Fruit fly (Drosophila melanogaster) whole organism, embryonic: ENCODE measurements around the gene Rh4.

Experiments
- CG10147 ChIP-seq: fragments of 200-800 bp; sonication (Bioruptor generic); optimal IDR thresholded peaks from 2 replicates; lab custom pipeline; 2019; ENCODE audit warnings: missing biosample characterization, mild to moderate bottlenecking, missing genetic modification characterization, moderate library complexity
- CG10274 ChIP-seq: fragments of 200-800 bp; sonication (Bioruptor generic); optimal IDR thresholded peaks from 3 replicates; lab custom pipeline; 2017; ENCODE audit warnings: missing biosample characterization, mild to moderate bottlenecking, missing genetic modification characterization
- CG12391 ChIP-seq: fragments of 200-800 bp; sonication (Bioruptor generic); optimal IDR thresholded peaks from 3 replicates; lab custom pipeline; 2018; ENCODE audit warnings: missing biosample characterization, mild to moderate bottlenecking, missing genetic modification characterization, moderate library complexity
- CG12769 ChIP-seq: fragments of 200-800 bp; sonication (Bioruptor generic); optimal IDR thresholded peaks from 2 replicates; lab custom pipeline; 2019; ENCODE audit warnings: missing biosample characterization, mild to moderate bottlenecking, missing genetic modification characterization, moderate library complexity
- CG13424 ChIP-seq: fragments of 200-800 bp; sonication (Bioruptor generic); optimal IDR thresholded peaks from 2 replicates; lab custom pipeline; 2019; ENCODE audit warnings: missing biosample characterization, mild to moderate bottlenecking, missing genetic modification characterization, moderate library complexity
- CG13894 ChIP-seq: fragments of 200-800 bp; sonication (Bioruptor generic); optimal IDR thresholded peaks from 3 replicates; lab custom pipeline; 2018; ENCODE audit warnings: missing biosample characterization, mild to moderate bottlenecking, missing genetic modification characterization, moderate library complexity
- CG15011 ChIP-seq: fragments of 200-800 bp; sonication (Bioruptor generic); optimal IDR thresholded peaks from 3 replicates; lab custom pipeline; 2018; ENCODE audit warnings: missing biosample characterization, mild to moderate bottlenecking, missing genetic modification characterization
- CG1602 ChIP-seq: fragments of 200-800 bp; sonication (Bioruptor generic); optimal IDR thresholded peaks from 3 replicates; lab custom pipeline; 2016; ENCODE audit warnings: missing biosample characterization, missing genetic modification characterization
- CG16863 ChIP-seq: fragments of 200-800 bp; sonication (Bioruptor generic); optimal IDR thresholded peaks from 3 replicates; lab custom pipeline; 2016; ENCODE audit warnings: missing biosample characterization, missing genetic modification characterization
- CG17328 ChIP-seq: fragments of 200-800 bp; sonication (Bioruptor generic); IDR thresholded peaks from 2 replicates; pipeline ENCODE4 v1.3.6; 2022; ENCODE audit warnings: missing biosample characterization, missing genetic modification characterization
- CG18764 ChIP-seq: fragments of 200-800 bp; sonication (Bioruptor generic); optimal IDR thresholded peaks from 3 replicates; lab custom pipeline; 2016; ENCODE audit warnings: missing biosample characterization, missing genetic modification characterization
- CG2678 ChIP-seq: fragments of 200-800 bp; sonication (Bioruptor generic); optimal IDR thresholded peaks from 3 replicates; lab custom pipeline; 2019; ENCODE audit warnings: missing biosample characterization, mild to moderate bottlenecking, missing genetic modification characterization, moderate library complexity
- CG2712 ChIP-seq: fragments of 200-800 bp; optimal IDR thresholded peaks from 3 replicates; lab custom pipeline; 2019; ENCODE audit warnings: missing biosample characterization, mild to moderate bottlenecking, missing genetic modification characterization, moderate library complexity
- CG4424 ChIP-seq: fragments of 200-800 bp; sonication (Bioruptor generic); optimal IDR thresholded peaks from 3 replicates; lab custom pipeline; 2016; ENCODE audit warnings: missing biosample characterization, missing genetic modification characterization
- CG6765 ChIP-seq: fragments of 200-800 bp; sonication (Bioruptor generic); optimal IDR thresholded peaks from 3 replicates; lab custom pipeline; 2017; ENCODE audit warnings: missing biosample characterization, mild to moderate bottlenecking, missing genetic modification characterization
- CG8290 ChIP-seq, 3 experiments: fragments of 200-800 bp; sonication (Bioruptor generic); optimal IDR thresholded peaks; 2 replicates each; lab custom pipeline; 2016 to 2019; ENCODE audit warnings: missing biosample characterization in 3 of 3, missing genetic modification characterization in 3 of 3, mild to moderate bottlenecking in 2 of 3, moderate library complexity in 1 of 3
- CG9817 ChIP-seq: fragments of 200-800 bp; sonication (Bioruptor generic); optimal IDR thresholded peaks from 2 replicates; lab custom pipeline; 2018; ENCODE audit warnings: missing biosample characterization, mild to moderate bottlenecking, missing genetic modification characterization, moderate library complexity
- CHES-1-like ChIP-seq: fragments of 200-800 bp; sonication (Bioruptor generic); optimal IDR thresholded peaks from 2 replicates; lab custom pipeline; 2016; ENCODE audit warnings: missing biosample characterization, missing genetic modification characterization
- Dp ChIP-seq: fragments of 200-800 bp; sonication (Bioruptor generic); optimal IDR thresholded peaks from 2 replicates; lab custom pipeline; 2018; ENCODE audit warnings: missing biosample characterization, mild to moderate bottlenecking, missing genetic modification characterization, moderate library complexity
- Ets65A ChIP-seq: fragments of 200-800 bp; sonication (Bioruptor generic); peaks from one replicate; lab custom pipeline; 2016; ENCODE audit warnings: missing biosample characterization, missing genetic modification characterization
- H15 ChIP-seq: fragments of 200-800 bp; sonication (Bioruptor generic); IDR thresholded peaks from 3 replicates; pipeline ENCODE4 v1.3.6; 2022; ENCODE audit warnings: missing biosample characterization, missing genetic modification characterization
- HLHmδ ChIP-seq: fragments of 200-800 bp; sonication (Bioruptor generic); optimal IDR thresholded peaks from 2 replicates; lab custom pipeline; 2018; ENCODE audit warnings: missing biosample characterization, mild to moderate bottlenecking, missing genetic modification characterization, moderate library complexity
- Lhr ChIP-seq: fragments of 200-800 bp; sonication (Bioruptor generic); optimal IDR thresholded peaks from 3 replicates; lab custom pipeline; 2017; ENCODE audit warnings: mild to moderate bottlenecking, missing biosample characterization, missing genetic modification reagents, missing genetic modification characterization
- Lim3 ChIP-seq: fragments of 200-800 bp; sonication (Bioruptor generic); IDR thresholded peaks from 2 replicates; pipeline ENCODE4 v1.3.6; 2022; ENCODE audit warnings: missing biosample characterization, missing genetic modification characterization
- Sox100B ChIP-seq: fragments of 200-800 bp; sonication (Bioruptor generic); optimal IDR thresholded peaks from 3 replicates; lab custom pipeline; 2018; ENCODE audit warnings: missing biosample characterization, mild to moderate bottlenecking, missing genetic modification characterization
- Spps ChIP-seq: fragments of 200-800 bp; sonication (Bioruptor generic); optimal IDR thresholded peaks from 2 replicates; lab custom pipeline; 2018; ENCODE audit warnings: missing biosample characterization, mild to moderate bottlenecking, missing genetic modification characterization
- Xrp1 ChIP-seq: fragments of 200-800 bp; sonication (Bioruptor generic); IDR thresholded peaks from 2 replicates; pipeline ENCODE4 v1.3.6; 2022; ENCODE audit warnings: missing biosample characterization, missing genetic modification characterization
- al ChIP-seq: fragments of 200-800 bp; sonication (Bioruptor generic); IDR thresholded peaks from 2 replicates; pipeline ENCODE4 v1.3.6; 2022; ENCODE audit warnings: missing biosample characterization, missing genetic modification characterization
- ap ChIP-seq: fragments of 200-800 bp; sonication (Bioruptor generic); IDR thresholded peaks from 2 replicates; pipeline ENCODE4 v1.3.6; 2022; ENCODE audit warnings: missing biosample characterization, missing genetic modification characterization
- dmrt11E ChIP-seq: fragments of 200-800 bp; sonication (Bioruptor generic); optimal IDR thresholded peaks from 3 replicates; lab custom pipeline; 2018; ENCODE audit warnings: missing biosample characterization, mild to moderate bottlenecking, missing genetic modification characterization, moderate library complexity
- dpn ChIP-seq, 2 experiments: fragments of 200-800 bp; sonication (Bioruptor generic); optimal IDR thresholded peaks; 3 replicates each; lab custom pipeline; 2016; ENCODE audit warnings: missing biosample characterization in 2 of 2, missing genetic modification characterization in 2 of 2
- gem ChIP-seq: fragments of 200-800 bp; sonication (Bioruptor generic); optimal IDR thresholded peaks from 2 replicates; lab custom pipeline; 2019; ENCODE audit warnings: missing biosample characterization, mild to moderate bottlenecking, missing genetic modification characterization, moderate library complexity
- grau ChIP-seq: fragments of 200-800 bp; optimal IDR thresholded peaks from 3 replicates; lab custom pipeline; 2019; ENCODE audit warnings: missing biosample characterization, mild to moderate bottlenecking, missing genetic modification characterization, moderate library complexity
- nerfin-1 ChIP-seq: fragments of 200-800 bp; sonication (Bioruptor generic); optimal IDR thresholded peaks from 3 replicates; lab custom pipeline; 2019; ENCODE audit warnings: missing biosample characterization, mild to moderate bottlenecking, missing genetic modification characterization, moderate library complexity
- odd ChIP-seq: fragments of 200-800 bp; sonication (Bioruptor generic); optimal IDR thresholded peaks from 2 replicates; lab custom pipeline; 2017; ENCODE audit warnings: missing biosample characterization, mild to moderate bottlenecking, missing genetic modification characterization
- pho ChIP-seq: fragments of 200-800 bp; sonication (Bioruptor generic); optimal IDR thresholded peaks from 2 replicates; lab custom pipeline; 2016; ENCODE audit warnings: missing biosample characterization, missing genetic modification characterization
- ro ChIP-seq: fragments of 200-800 bp; sonication (Bioruptor generic); IDR thresholded peaks from 2 replicates; pipeline ENCODE4 v1.3.6; 2022; ENCODE audit warnings: missing biosample characterization, missing genetic modification characterization
- sc ChIP-seq, 3 experiments: fragments of >200 bp in 2 of 3; fragments of 200-800 bp in 1 of 3; sonication (Bioruptor generic) in 1 of 3; optimal IDR thresholded peaks; 2 replicates in 2 of 3; 3 replicates in 1 of 3; lab custom pipeline; 2017; ENCODE audit warnings: mild to moderate bottlenecking in 1 of 3, missing biosample characterization in 1 of 3, missing genetic modification characterization in 1 of 3, missing genetic modification reagents in 1 of 3
- schlank ChIP-seq: fragments of 200-800 bp; sonication (Bioruptor generic); optimal IDR thresholded peaks from 2 replicates; lab custom pipeline; 2018; ENCODE audit warnings: missing biosample characterization, mild to moderate bottlenecking, missing genetic modification characterization
- slp2 ChIP-seq: fragments of 200-800 bp; sonication (Bioruptor generic); optimal IDR thresholded peaks from 2 replicates; lab custom pipeline; 2016; ENCODE audit warnings: missing biosample characterization, missing genetic modification characterization
- ssp ChIP-seq: fragments of 200-800 bp; sonication (Bioruptor generic); IDR thresholded peaks from 2 replicates; pipeline ENCODE4 v1.3.6; 2022; ENCODE audit warnings: missing biosample characterization, missing genetic modification characterization
- sug ChIP-seq: fragments of 200-800 bp; optimal IDR thresholded peaks from 2 replicates; lab custom pipeline; 2019; ENCODE audit warnings: missing biosample characterization, mild to moderate bottlenecking, missing genetic modification characterization, moderate library complexity
- tio ChIP-seq: fragments of 200-800 bp; sonication (Bioruptor generic); optimal IDR thresholded peaks from 2 replicates; lab custom pipeline; 2017; ENCODE audit warnings: missing biosample characterization, missing genetic modification characterization, inconsistent platforms
- trh ChIP-seq: fragments of 200-800 bp; sonication (Bioruptor generic); optimal IDR thresholded peaks from 2 replicates; lab custom pipeline; 2016; ENCODE audit warnings: missing biosample characterization, missing genetic modification characterization
- ttk ChIP-seq: fragments of 200-800 bp; sonication (Bioruptor generic); IDR thresholded peaks from 2 replicates; pipeline ENCODE4 v2.1.2; 2022; ENCODE audit warnings: missing biosample characterization, missing genetic modification characterization
- vvl ChIP-seq: fragments of 200-800 bp; sonication (Bioruptor generic); IDR thresholded peaks from 2 replicates; pipeline ENCODE4 v1.3.6; 2022; ENCODE audit warnings: missing biosample characterization, missing genetic modification characterization
- wdn ChIP-seq: fragments of 200-800 bp; sonication (Bioruptor generic); IDR thresholded peaks from 2 replicates; pipeline ENCODE4 v1.3.6; 2022; ENCODE audit warnings: missing biosample characterization, missing genetic modification characterization
- zf30C ChIP-seq: fragments of 200-800 bp; sonication (Bioruptor generic); optimal IDR thresholded peaks from 3 replicates; lab custom pipeline; 2018; ENCODE audit warnings: missing biosample characterization, mild to moderate bottlenecking, missing genetic modification characterization
- zfh1 ChIP-seq: fragments of 200-800 bp; sonication (Bioruptor generic); IDR thresholded peaks from 3 replicates; pipeline ENCODE4 v1.3.6; 2022; ENCODE audit warnings: missing biosample characterization, missing genetic modification characterization

Gene Rh4

dm6 chr3L:16806823-16807325 is 55.4 kb downstream of the Rh4 start (continued):
- TF ChIP-seq slp2 (GFP tag; lab: Kevin White, UChicago), result no peak
- no peak for TF ChIP-seq CG16863
- no peak for TF ChIP-seq Dp (GFP tag; lab: Kevin White, UChicago)
- TF ChIP-seq CG15011 (GFP tag; lab: Kevin White, UChicago), result peak; percentile 63
- TF ChIP-seq Lhr, result peak; percentile 35
- TF ChIP-seq ap, result peak; percentile 43
- TF ChIP-seq al (GFP tag; lab: Robert Waterston, UW), result 0 out of 2 replicates have a peak, but pooled peaks have one; percentile 13
- peak; percentile 55; the same call in 1 of the 2 replicates for TF ChIP-seq CG17328 (GFP tag; lab: Robert Waterston, UW)
- peak; percentile 66 for TF ChIP-seq dmrt11E (tag; lab: Kevin White, UChicago)
- peak; percentile 57 for TF ChIP-seq CG9817 (tag; lab: Kevin White, UChicago)
- peak; percentile 88 for TF ChIP-seq Sox100B (GFP tag; lab: Kevin White, UChicago)
- peak; percentile 90 for TF ChIP-seq CG2678 (tag; lab: Kevin White, UChicago)
- peak; percentile 70 for TF ChIP-seq Xrp1 (GFP tag; lab: Robert Waterston, UW)
- TF ChIP-seq wdn, result 0 out of 2 replicates have a peak, but pooled peaks have one; percentile 3
- peak; percentile 31 for TF ChIP-seq CG10274 (GFP tag; lab: Kevin White, UChicago)
- peak; percentile 36 for TF ChIP-seq nerfin-1 (tag; lab: Kevin White, UChicago)
- TF ChIP-seq CG6765 (GFP tag; lab: Kevin White, UChicago), result peak; percentile 39
- peak; percentile 43 for TF ChIP-seq CG18764
- TF ChIP-seq trh (GFP tag; lab: Kevin White, UChicago), result no peak
- no peak for TF ChIP-seq Spps (tag; lab: Kevin White, UChicago)
- peak; percentile 73 for TF ChIP-seq CG10147 (GFP tag; lab: Kevin White, UChicago)
- no peak for TF ChIP-seq CG13894
- peak; percentile 61 for TF ChIP-seq tio (GFP tag; lab: Kevin White, UChicago)
- no peak for TF ChIP-seq HLHmδ (GFP tag; lab: Kevin White, UChicago)
- peak; percentile 85 for TF ChIP-seq gem
- TF ChIP-seq vvl (GFP tag; lab: Robert Waterston, UW), result peak; percentile 70
- TF ChIP-seq CG13424 (tag; lab: Kevin White, UChicago), result peak; percentile 80
- TF ChIP-seq CG2712 (tag; lab: Kevin White, UChicago), result peak; percentile 78
- TF ChIP-seq schlank (tag; lab: Kevin White, UChicago), result peak; percentile 13
- peak; percentile 49 for TF ChIP-seq sug
- peak; percentile 11 for TF ChIP-seq CG12769 (tag; lab: Kevin White, UChicago)
- TF ChIP-seq ro, result no peak
- peak; percentile 68 for TF ChIP-seq odd (GFP tag; lab: Kevin White, UChicago)
- TF ChIP-seq Ets65A (GFP tag; lab: Kevin White, UChicago), result no peak
- no peak for TF ChIP-seq sc (optimal IDR thresholded peaks at IDR 0.05; lab: Kevin White, UChicago)
- peak; percentile 62 for TF ChIP-seq sc (GFP tag; optimal IDR thresholded peaks at IDR 0.05; lab: Kevin White, UChicago)
- TF ChIP-seq pho (GFP tag; lab: Kevin White, UChicago), result peak; percentile 20
- peak; percentile 47 for TF ChIP-seq CG4424 (GFP tag; lab: Kevin White, UChicago)
- no peak for TF ChIP-seq zf30C (GFP tag; lab: Kevin White, UChicago)
- no peak for TF ChIP-seq Lim3
- TF ChIP-seq H15, result 0 out of 3 replicates have a peak, but pooled peaks have one; percentile 6
- TF ChIP-seq CHES-1-like (GFP tag; lab: Kevin White, UChicago), result no peak
- TF ChIP-seq dpn (GFP tag; optimal IDR thresholded peaks at IDR 0.05; lab: Kevin White, UChicago), result peak in 1 of 2 experiments; percentile 53
- TF ChIP-seq ttk, result 0 out of 2 replicates have a peak, but pooled peaks have one; percentile 33
- peak; percentile 75 for TF ChIP-seq CG12391 (tag; lab: Kevin White, UChicago)
- TF ChIP-seq zfh1, result 0 out of 3 replicates have a peak, but pooled peaks have one; percentile 9
- peak; percentile 43 for TF ChIP-seq CG8290 (GFP tag; optimal IDR thresholded peaks at IDR 0.05; lab: Kevin White, UChicago)
- peak in 1 of 2 experiments; percentile 54 for TF ChIP-seq CG8290 (tag; optimal IDR thresholded peaks at IDR 0.05; lab: Kevin White, UChicago)
- TF ChIP-seq CG1602, result peak; percentile 66
- TF ChIP-seq grau (tag; lab: Kevin White, UChicago), result peak; percentile 80
- TF ChIP-seq ssp, result 0 out of 2 replicates have a peak, but pooled peaks have one; percentile 5
